Fruit fly (Drosophila melanogaster): ENCODE measurements around the gene cype.

cype gene

dm6 chr2L:5372552-5372951, 45.5 kb downstream of the cype start (continued):
- TF ChIP-seq CG16779 (tag; optimal IDR thresholded peaks at IDR 0.05) (peak; percentile 14), CG11294 (GFP tag; IDR thresholded peaks at IDR 0.05) (no peak), CG6276 (GFP tag; optimal IDR thresholded peaks at IDR 0.05) (no peak), CG6163 (GFP tag; IDR thresholded peaks at IDR 0.05) (peak; percentile 74), Ets96B (tag; optimal IDR thresholded peaks at IDR 0.05) (peak; percentile 80), fd85E (GFP tag; optimal IDR thresholded peaks at IDR 0.05) (no peak), achi (GFP tag; optimal IDR thresholded peaks at IDR 0.05) (peak; percentile 48), vri (GFP tag; optimal IDR thresholded peaks at IDR 0.05) (no peak)

dm6 chr2L:5374216-5374615, 47.2 kb downstream of the cype start:
- no peak for TF ChIP-seq Hr4 (GFP tag; optimal IDR thresholded peaks at IDR 0.05)
- peak; percentile 48 for TF ChIP-seq CG6808 (GFP tag; optimal IDR thresholded peaks at IDR 0.05)
- peak; percentile 57 for TF ChIP-seq Eip78C (GFP tag)
- no peak for TF ChIP-seq cyc (GFP tag; optimal IDR thresholded peaks at IDR 0.05)
- TF ChIP-seq Eip93F (GFP tag; optimal IDR thresholded peaks at IDR 0.05) = no peak
- TF ChIP-seq CG3032 (tag; optimal IDR thresholded peaks at IDR 0.05) = peak; percentile 29
- TF ChIP-seq CG31627 (GFP tag; optimal IDR thresholded peaks at IDR 0.05) = no peak
- TF ChIP-seq Sox14 (GFP tag; optimal IDR thresholded peaks at IDR 0.05) = no peak
- TF ChIP-seq Sox102F (GFP tag; optimal IDR thresholded peaks at IDR 0.05) = no peak
- TF ChIP-seq CG6163 (GFP tag; IDR thresholded peaks at IDR 0.05) = no peak
- peak; percentile 6 for TF ChIP-seq lz (GFP tag; optimal IDR thresholded peaks at IDR 0.05)
- TF ChIP-seq CG8632 (GFP tag; optimal IDR thresholded peaks at IDR 0.05) = no peak
- no peak for TF ChIP-seq Hr39 (GFP tag; optimal IDR thresholded peaks at IDR 0.05)
- peak; percentile 37 for TF ChIP-seq fd59A (GFP tag; optimal IDR thresholded peaks at IDR 0.05)
- no peak for TF ChIP-seq Smox (GFP tag; optimal IDR thresholded peaks at IDR 0.05)
- TF ChIP-seq Ets96B (tag; optimal IDR thresholded peaks at IDR 0.05) = peak; percentile 50
- TF ChIP-seq fd85E (GFP tag; optimal IDR thresholded peaks at IDR 0.05) = no peak
- no peak for TF ChIP-seq CG6792 (GFP tag; optimal IDR thresholded peaks at IDR 0.05)
- no peak for TF ChIP-seq dac (GFP tag; optimal IDR thresholded peaks at IDR 0.05)
- peak; percentile 15 for TF ChIP-seq achi (GFP tag; optimal IDR thresholded peaks at IDR 0.05)
- peak; percentile 7 for TF ChIP-seq Met (GFP tag; optimal IDR thresholded peaks at IDR 0.05)
- peak; percentile 23 for TF ChIP-seq CG10669 (GFP tag; optimal IDR thresholded peaks at IDR 0.05)
- TF ChIP-seq Eip75B (GFP tag; optimal IDR thresholded peaks at IDR 0.05) = peak; percentile 11
- no peak for TF ChIP-seq Hr38 (GFP tag; optimal IDR thresholded peaks at IDR 0.05)
- peak; percentile 11 to 15 for TF ChIP-seq ss (GFP tag; optimal IDR thresholded peaks at IDR 0.05)
- no peak for TF ChIP-seq esn (GFP tag; optimal IDR thresholded peaks at IDR 0.05)
- no peak for TF ChIP-seq CG8119 (GFP tag; IDR thresholded peaks at IDR 0.05)
- no peak for TF ChIP-seq eg (GFP tag; IDR thresholded peaks at IDR 0.05)
- TF ChIP-seq CG11294 (GFP tag; IDR thresholded peaks at IDR 0.05) = no peak
- TF ChIP-seq svp (GFP tag) = peak; percentile 47
- no peak for TF ChIP-seq net (GFP tag; optimal IDR thresholded peaks at IDR 0.05)
- no peak for TF ChIP-seq Lpt (GFP tag; optimal IDR thresholded peaks at IDR 0.05)
- peak; percentile 5 for TF ChIP-seq acj6 (GFP tag; optimal IDR thresholded peaks at IDR 0.05)
- no peak for TF ChIP-seq Ets21C (GFP tag; optimal IDR thresholded peaks at IDR 0.05)
- no peak for TF ChIP-seq CG8319 (GFP tag; optimal IDR thresholded peaks at IDR 0.05)
- TF ChIP-seq spab (GFP tag; optimal IDR thresholded peaks at IDR 0.05) = peak; percentile 22
- no peak for TF ChIP-seq CG9139 (GFP tag; optimal IDR thresholded peaks at IDR 0.05)
- TF ChIP-seq Sox15 (GFP tag; optimal IDR thresholded peaks at IDR 0.05) = no peak
- no peak for TF ChIP-seq CG10631 (GFP tag; optimal IDR thresholded peaks at IDR 0.05)
